Worm (Caenorhabditis elegans) whole organism, L4 larva: Measurements from ENCODE around the gene decr-1.1.

Experiments
- D1046.2 ChIP-seq: fragments of 200-800 bp; sonication (Bioruptor generic); IDR thresholded peaks from 2 replicates; pipeline ENCODE4 v1.3.6; 2022; ENCODE audit warnings: missing genetic modification characterization, missing compliant biosample characterization
- F10B5.3 ChIP-seq: sonication (generic microtip); optimal IDR thresholded peaks from 2 replicates; lab custom pipeline; 2016; ENCODE audit warnings: mild to moderate bottlenecking, missing genetic modification characterization, missing compliant biosample characterization
- F26F4.8 ChIP-seq: fragments of 200-800 bp; sonication (Bioruptor generic); conservative IDR thresholded peaks from 2 replicates; pipeline ENCODE4 v1.3.6; 2022; ENCODE audit warnings: missing genetic modification characterization, missing compliant biosample characterization
- F44E2.7 ChIP-seq: fragments of 200-800 bp; sonication (Bioruptor generic); IDR thresholded peaks from 2 replicates; pipeline ENCODE4 v2.1.2; 2022; ENCODE audit warnings: missing genetic modification characterization, missing compliant biosample characterization
- R02D3.7 ChIP-seq: fragments of 150-350 bp; sonication (generic microtip); optimal IDR thresholded peaks from 3 replicates; lab custom pipeline; 2014; ENCODE audit warnings: missing biosample characterization, missing genetic modification characterization
- T26A8.4 ChIP-seq: fragments of 200-800 bp; sonication (Bioruptor generic); IDR thresholded peaks from 2 replicates; pipeline ENCODE4 v1.3.6; 2022; ENCODE audit warnings: missing genetic modification characterization, missing compliant biosample characterization
- Y105C5A.15 ChIP-seq: fragments of 200-800 bp; sonication (Bioruptor generic); IDR thresholded peaks from 2 replicates; pipeline ENCODE4 v1.3.6; 2022; ENCODE audit warnings: missing genetic modification characterization, missing compliant biosample characterization
- Y75B8A.6 ChIP-seq: fragments of 200-800 bp; sonication (Bioruptor generic); IDR thresholded peaks from 2 replicates; pipeline ENCODE4 v1.3.6; 2022; ENCODE audit warnings: missing genetic modification reagents, missing genetic modification characterization, missing compliant biosample characterization
- aha-1 ChIP-seq: fragments of 150-350 bp; peaks from one replicate; lab custom pipeline; 2014; ENCODE audit warnings: missing biosample characterization, missing genetic modification characterization
- ama-1 ChIP-seq: fragments of 150-350 bp; optimal IDR thresholded peaks from 2 replicates; lab custom pipeline; 2014; ENCODE audit warnings: inconsistent platforms, mixed read lengths
- arid-1 ChIP-seq: fragments of 200-800 bp; sonication (Bioruptor generic); conservative IDR thresholded peaks from 2 replicates; pipeline ENCODE4 v1.3.6; 2022; ENCODE audit warnings: missing genetic modification reagents, missing genetic modification characterization, missing compliant biosample characterization
- attf-4 ChIP-seq: sonication (generic microtip); optimal IDR thresholded peaks from 3 replicates; lab custom pipeline; 2017; ENCODE audit warnings: missing biosample characterization, missing genetic modification characterization
- ceh-20 ChIP-seq: fragments of 200-800 bp; sonication (Bioruptor generic); IDR thresholded peaks from 2 replicates; pipeline ENCODE4 v1.3.6; 2022; ENCODE audit warnings: missing genetic modification reagents, missing genetic modification characterization, missing compliant biosample characterization
- ceh-28 ChIP-seq: fragments of 150-350 bp; optimal IDR thresholded peaks from 2 replicates; lab custom pipeline; 2014; ENCODE audit warnings: missing biosample characterization, missing genetic modification reagents, missing genetic modification characterization
- ceh-44 ChIP-seq: fragments of 200-800 bp; sonication (Bioruptor generic); IDR thresholded peaks from 2 replicates; pipeline ENCODE4 v1.3.6; 2022; ENCODE audit warnings: missing genetic modification reagents, missing genetic modification characterization, missing compliant biosample characterization
- ces-1 ChIP-seq: fragments of 150-350 bp; sonication (generic microtip); optimal IDR thresholded peaks from 4 replicates; lab custom pipeline; 2014; ENCODE audit warnings: missing biosample characterization, missing genetic modification reagents, missing genetic modification characterization
- ctbp-1 ChIP-seq: fragments of 200-800 bp; sonication (Bioruptor generic); IDR thresholded peaks from 2 replicates; pipeline ENCODE4 v1.3.6; 2022; ENCODE audit warnings: missing genetic modification reagents, missing genetic modification characterization, missing compliant biosample characterization
- daf-19 ChIP-seq: fragments of 200-800 bp; sonication (Bioruptor generic); conservative IDR thresholded peaks from 2 replicates; pipeline ENCODE4 v1.3.6; 2022; ENCODE audit warnings: missing genetic modification characterization, missing compliant biosample characterization
- dmd-8 ChIP-seq: fragments of 200-800 bp; sonication (Bioruptor generic); IDR thresholded peaks from 2 replicates; pipeline ENCODE4 v1.3.6; 2022; ENCODE audit warnings: missing genetic modification characterization, missing compliant biosample characterization
- dmd-9 ChIP-seq: fragments of 200-800 bp; sonication (Bioruptor generic); IDR thresholded peaks from 2 replicates; pipeline ENCODE4 v1.3.6; 2022; ENCODE audit warnings: missing genetic modification reagents, missing genetic modification characterization, missing compliant biosample characterization
- fos-1 ChIP-seq: fragments of 150-350 bp; optimal IDR thresholded peaks from 2 replicates; lab custom pipeline; 2014; ENCODE audit warnings: missing biosample characterization, missing genetic modification characterization
- gei-8 ChIP-seq: fragments of 200-800 bp; sonication (Bioruptor generic); optimal IDR thresholded peaks from 2 replicates; lab custom pipeline; 2018; ENCODE audit warnings: mild to moderate bottlenecking, missing genetic modification characterization, missing compliant biosample characterization
- lir-3 ChIP-seq: sonication (generic microtip); optimal IDR thresholded peaks from 2 replicates; lab custom pipeline; 2016; ENCODE audit warnings: mild to moderate bottlenecking, missing genetic modification characterization, missing compliant biosample characterization
- lsy-2 ChIP-seq, 2 experiments: fragments of 150-350 bp in 1 of 2; sonication (generic microtip) in 1 of 2; optimal IDR thresholded peaks; 2 replicates each; lab custom pipeline; 2014 to 2017; ENCODE audit warnings: missing biosample characterization in 2 of 2, missing genetic modification characterization in 2 of 2
- mdt-29 ChIP-seq: fragments of 200-800 bp; sonication (Bioruptor generic); IDR thresholded peaks from 2 replicates; pipeline ENCODE4 v1.3.6; 2022; ENCODE audit warnings: missing genetic modification reagents, missing genetic modification characterization, missing compliant biosample characterization
- mxl-2 ChIP-seq: fragments of 200-800 bp; sonication (Bioruptor generic); conservative IDR thresholded peaks from 2 replicates; pipeline ENCODE4 v1.3.6; 2022; ENCODE audit warnings: missing genetic modification reagents, missing genetic modification characterization, missing compliant biosample characterization
- mxl-3 ChIP-seq: fragments of 200-800 bp; sonication (Bioruptor generic); optimal IDR thresholded peaks from 2 replicates; lab custom pipeline; 2018; ENCODE audit warnings: mild to moderate bottlenecking, missing genetic modification characterization, missing compliant biosample characterization
- nhr-102 ChIP-seq: sonication (generic microtip); optimal IDR thresholded peaks from 2 replicates; lab custom pipeline; 2016; ENCODE audit warnings: mild to moderate bottlenecking, missing genetic modification characterization, moderate library complexity, missing compliant biosample characterization
- nhr-11 ChIP-seq: fragments of 150-350 bp; optimal IDR thresholded peaks from 2 replicates; lab custom pipeline; 2014; ENCODE audit warnings: missing biosample characterization, missing genetic modification characterization
- nhr-111 ChIP-seq: fragments of 200-800 bp; sonication (Bioruptor generic); optimal IDR thresholded peaks from 2 replicates; lab custom pipeline; 2018; ENCODE audit warnings: mild to moderate bottlenecking, missing genetic modification characterization, missing compliant biosample characterization
- nhr-28 ChIP-seq: fragments of 150-350 bp; optimal IDR thresholded peaks from 2 replicates; lab custom pipeline; 2014; ENCODE audit warnings: missing biosample characterization, missing genetic modification characterization
- nhr-42 ChIP-seq: fragments of 200-800 bp; sonication (Bioruptor generic); IDR thresholded peaks from 2 replicates; pipeline ENCODE4 v1.3.6; 2022; ENCODE audit warnings: missing genetic modification characterization, missing compliant biosample characterization
- nhr-6 ChIP-seq: fragments of 150-350 bp; optimal IDR thresholded peaks from 2 replicates; lab custom pipeline; 2014; ENCODE audit warnings: missing biosample characterization, missing genetic modification characterization
- nhr-76 ChIP-seq: fragments of 150-350 bp; optimal IDR thresholded peaks from 2 replicates; lab custom pipeline; 2014; ENCODE audit warnings: missing biosample characterization, missing genetic modification characterization
- pha-4 ChIP-seq, 2 experiments: fragments of 150-350 bp in 1 of 2; fragments of 200-800 bp in 1 of 2; sonication (Bioruptor generic) in 1 of 2; IDR thresholded peaks in 1 of 2; optimal IDR thresholded peaks in 1 of 2; 2 replicates each; pipeline versions ENCODE4 v1.3.6 to Lab custom; 2014 to 2022; ENCODE audit warnings: missing genetic modification characterization in 2 of 2, missing genetic modification reagents in 2 of 2, missing biosample characterization in 1 of 2, missing compliant biosample characterization in 1 of 2
- php-3 ChIP-seq: fragments of 200-800 bp; sonication (Bioruptor generic); IDR thresholded peaks from 2 replicates; pipeline ENCODE4 v1.3.6; 2022; ENCODE audit warnings: missing genetic modification reagents, missing genetic modification characterization, missing compliant biosample characterization
- saeg-2 ChIP-seq: fragments of 200-800 bp; sonication (Bioruptor generic); IDR thresholded peaks from 2 replicates; pipeline ENCODE4 v1.3.6; 2022; ENCODE audit warnings: missing genetic modification reagents, missing genetic modification characterization, missing compliant biosample characterization
- sdz-12 ChIP-seq: fragments of 200-800 bp; sonication (Bioruptor generic); optimal IDR thresholded peaks from 2 replicates; lab custom pipeline; 2018; ENCODE audit warnings: mild to moderate bottlenecking, missing genetic modification characterization, missing compliant biosample characterization
- set-16 ChIP-seq: fragments of 200-800 bp; sonication (Bioruptor generic); IDR thresholded peaks from 2 replicates; pipeline ENCODE4 v1.3.6; 2022; ENCODE audit warnings: missing genetic modification reagents, missing genetic modification characterization, missing compliant biosample characterization
- snpc-4 ChIP-seq: fragments of 150-350 bp; optimal IDR thresholded peaks from 2 replicates; lab custom pipeline; 2014; ENCODE audit warnings: missing biosample characterization, missing genetic modification characterization
- spr-1 ChIP-seq: sonication (generic microtip); optimal IDR thresholded peaks from 2 replicates; lab custom pipeline; 2016; ENCODE audit warnings: mild to moderate bottlenecking, missing genetic modification characterization, missing compliant biosample characterization
- spr-3 ChIP-seq: fragments of 200-800 bp; sonication (Bioruptor generic); optimal IDR thresholded peaks from 2 replicates; lab custom pipeline; 2018; ENCODE audit warnings: mild to moderate bottlenecking, missing genetic modification characterization, missing compliant biosample characterization
- tag-97 ChIP-seq: fragments of 200-800 bp; sonication (Bioruptor generic); IDR thresholded peaks from 2 replicates; pipeline ENCODE4 v1.3.6; 2022; ENCODE audit warnings: missing genetic modification characterization, missing compliant biosample characterization
- tra-1 ChIP-seq: fragments of 200-800 bp; sonication (Bioruptor generic); IDR thresholded peaks from 2 replicates; pipeline ENCODE4 v1.3.6; 2022; ENCODE audit warnings: missing genetic modification reagents, missing genetic modification characterization, missing compliant biosample characterization
- unc-62 ChIP-seq, 3 experiments: fragments of 150-350 bp in 1 of 3; sonication (generic microtip); optimal IDR thresholded peaks in 2 of 3; peaks in 1 of 3; 1 replicate in 1 of 3; 2 replicates in 2 of 3; lab custom pipeline; 2014 to 2017; ENCODE audit warnings: missing biosample characterization in 3 of 3, missing genetic modification characterization in 3 of 3, missing genetic modification reagents in 3 of 3, missing genotype in 1 of 3
- vab-7 ChIP-seq: fragments of 200-800 bp; sonication (Bioruptor generic); IDR thresholded peaks from 2 replicates; pipeline ENCODE4 v1.3.6; 2022; ENCODE audit warnings: missing genetic modification reagents, missing genetic modification characterization, missing compliant biosample characterization
- zfp-2 ChIP-seq: sonication (generic microtip); optimal IDR thresholded peaks from 2 replicates; lab custom pipeline; 2016; ENCODE audit warnings: mild to moderate bottlenecking, missing genetic modification characterization, missing compliant biosample characterization
- zfp-3 ChIP-seq: fragments of 200-800 bp; sonication (Bioruptor generic); conservative IDR thresholded peaks from 2 replicates; pipeline ENCODE4 v1.3.6; 2022; ENCODE audit warnings: missing genetic modification reagents, missing genetic modification characterization, missing compliant biosample characterization

The decr-1.1 gene

ce11 chrV:13787948-13788681 lies 5.9 kb downstream of the decr-1.1 start (continued):
- no peak for TF ChIP-seq fos-1 (tag; lab: Kevin White, UChicago)
- no peak for TF ChIP-seq spr-3 (GFP tag; lab: Kevin White, UChicago)
- no peak for TF ChIP-seq T26A8.4 (GFP tag; lab: Robert Waterston, UW)
- TF ChIP-seq F44E2.7 (GFP tag; lab: Robert Waterston, UW), result no peak

- TF ChIP-seq unc-62 (GFP tag; optimal IDR thresholded peaks at IDR 0.05 in 1 of 2; lab: Kevin White, UChicago), result peak in 1 of 2 experiments; percentile 100
- no peak for TF ChIP-seq unc-62 (tag; optimal IDR thresholded peaks at IDR 0.05; lab: Kevin White, UChicago)
- TF ChIP-seq Y75B8A.6 (GFP tag; lab: Robert Waterston, UW), result no peak
- TF ChIP-seq F26F4.8 (GFP tag; lab: Robert Waterston, UW), result no peak
- no peak for TF ChIP-seq php-3 (GFP tag; lab: Robert Waterston, UW)
- peak; percentile 30; the same call in 1 of the 2 replicates for TF ChIP-seq ctbp-1 (GFP tag; lab: Robert Waterston, UW)
- no peak for TF ChIP-seq daf-19
- peak; percentile 52; the same call in 1 of the 2 replicates for TF ChIP-seq saeg-2 (GFP tag; lab: Robert Waterston, UW)
- peak; percentile 7 for TF ChIP-seq attf-4 (tag; lab: Kevin White, UChicago)
- TF ChIP-seq D1046.2 (GFP tag; lab: Robert Waterston, UW), result no peak
- TF ChIP-seq zfp-2 (tag; lab: Kevin White, UChicago), result no peak
- peak; percentile 36 for TF ChIP-seq nhr-102 (tag; lab: Kevin White, UChicago)
- TF ChIP-seq nhr-111, result no peak
- peak; percentile 84 to 88 for TF ChIP-seq lsy-2 (tag; optimal IDR thresholded peaks at IDR 0.05; lab: Kevin White, UChicago)
- TF ChIP-seq nhr-28 (tag; lab: Kevin White, UChicago), result peak; percentile 89
- peak; percentile 15 for TF ChIP-seq spr-1 (tag; lab: Kevin White, UChicago)
- TF ChIP-seq nhr-6 (tag; lab: Kevin White, UChicago), result peak; percentile 99
- TF ChIP-seq pha-4 (GFP tag; IDR thresholded peaks at IDR 0.05; lab: Robert Waterston, UW), result peak; percentile 56
- peak; percentile 72 for TF ChIP-seq pha-4 (tag; optimal IDR thresholded peaks at IDR 0.05; lab: Kevin White, UChicago)
- no peak for TF ChIP-seq nhr-42 (GFP tag; lab: Robert Waterston, UW)
- TF ChIP-seq ceh-20 (GFP tag; lab: Robert Waterston, UW), result peak; percentile 82
- TF ChIP-seq dmd-9 (GFP tag; lab: Robert Waterston, UW), result 0 out of 2 replicates have a peak, but pooled peaks have one; percentile 50
- no peak; the same call in 1 of the 2 replicates for TF ChIP-seq arid-1 (GFP tag; lab: Robert Waterston, UW)
- no peak for TF ChIP-seq nhr-76 (tag; lab: Kevin White, UChicago)
- TF ChIP-seq Y105C5A.15 (GFP tag; lab: Robert Waterston, UW), result no peak
- no peak for TF ChIP-seq ceh-44
- TF ChIP-seq tra-1 (GFP tag; lab: Robert Waterston, UW), result peak; percentile 53
- peak; percentile 96 for TF ChIP-seq nhr-11 (tag; lab: Kevin White, UChicago)
- no peak for TF ChIP-seq vab-7
- no peak for TF ChIP-seq lir-3 (tag; lab: Kevin White, UChicago)
- peak; percentile 72 for TF ChIP-seq ama-1 (lab: Kevin White, UChicago)
- peak; percentile 35 for TF ChIP-seq ceh-28 (tag; lab: Kevin White, UChicago)
- TF ChIP-seq tag-97 (GFP tag; lab: Robert Waterston, UW), result no peak
- no peak for TF ChIP-seq sdz-12 (GFP tag; lab: Kevin White, UChicago)
- TF ChIP-seq aha-1 (tag; lab: Kevin White, UChicago), result peak; percentile 91
- TF ChIP-seq zfp-3 (GFP tag; lab: Robert Waterston, UW), result no peak
- TF ChIP-seq dmd-8 (GFP tag; lab: Robert Waterston, UW), result no peak
- peak; percentile 35; the same call in 1 of the 2 replicates for TF ChIP-seq set-16 (GFP tag; lab: Robert Waterston, UW)
- TF ChIP-seq R02D3.7, result no peak
- TF ChIP-seq mdt-29 (GFP tag; lab: Robert Waterston, UW), result no peak
- no peak for TF ChIP-seq mxl-2 (GFP tag; lab: Robert Waterston, UW)
- peak; percentile 63 for TF ChIP-seq mxl-3 (GFP tag; lab: Kevin White, UChicago)
- no peak for TF ChIP-seq ces-1
- TF ChIP-seq F10B5.3 (tag; lab: Kevin White, UChicago), result peak; percentile 33
- TF ChIP-seq snpc-4 (tag; lab: Kevin White, UChicago), result no peak
- TF ChIP-seq gei-8, result no peak
Measured at ce11 chrV:13789362-13789761, 7.2 kb downstream of the decr-1.1 start.
